Fruit fly (Drosophila melanogaster) whole organism, embryonic: ENCODE measurements around the gene Nca.

Source experiments
- Atf-2 ChIP-seq: fragments of 200-800 bp; sonication (Bioruptor generic); optimal IDR thresholded peaks from 2 replicates; lab custom pipeline; 2016; ENCODE audit warnings: missing biosample characterization, missing genetic modification characterization
- Awh ChIP-seq: fragments of 200-800 bp; sonication (Bioruptor generic); IDR thresholded peaks from 2 replicates; pipeline ENCODE4, ENCODE4 v1.3.6; 2022; ENCODE audit warnings: missing biosample characterization, missing genetic modification characterization
- BtbVII ChIP-seq: fragments of 200-800 bp; sonication (Bioruptor generic); optimal IDR thresholded peaks from 3 replicates; lab custom pipeline; 2017; ENCODE audit warnings: missing biosample characterization, mild to moderate bottlenecking, missing genetic modification characterization
- CG10321 ChIP-seq: fragments of 200-800 bp; sonication (Bioruptor generic); IDR thresholded peaks from 2 replicates; pipeline ENCODE4 v1.3.6; 2022; ENCODE audit warnings: missing biosample characterization, missing genetic modification characterization
- CG10543 ChIP-seq: fragments of 200-800 bp; sonication (Bioruptor generic); optimal IDR thresholded peaks from 3 replicates; lab custom pipeline; 2017; ENCODE audit warnings: missing biosample characterization, mild to moderate bottlenecking, missing genetic modification characterization, moderate library complexity
- CG10654 ChIP-seq: fragments of 200-800 bp; sonication (Bioruptor generic); optimal IDR thresholded peaks from 2 replicates; lab custom pipeline; 2016; ENCODE audit warnings: missing biosample characterization, missing genetic modification characterization
- CG11085 ChIP-seq: fragments of 200-800 bp; sonication (Bioruptor generic); IDR thresholded peaks from 2 replicates; pipeline ENCODE4 v1.3.6; 2022; ENCODE audit warnings: missing biosample characterization, missing genetic modification characterization
- CG12104 ChIP-seq: fragments of 200-800 bp; sonication (Bioruptor generic); optimal IDR thresholded peaks from 3 replicates; lab custom pipeline; 2016; ENCODE audit warnings: missing biosample characterization, missing genetic modification characterization
- CG14050 ChIP-seq: fragments of 200-800 bp; sonication (Bioruptor generic); IDR thresholded peaks from 3 replicates; pipeline ENCODE4 v1.3.6; 2022; ENCODE audit warnings: missing biosample characterization, missing genetic modification characterization
- CG14441 ChIP-seq: fragments of 200-800 bp; sonication (Bioruptor generic); IDR thresholded peaks from 2 replicates; pipeline ENCODE4 v1.3.6; 2022; ENCODE audit warnings: missing biosample characterization, missing genetic modification characterization
- CG15696 ChIP-seq: fragments of 200-800 bp; sonication (Bioruptor generic); optimal IDR thresholded peaks from 2 replicates; lab custom pipeline; 2019; ENCODE audit warnings: missing biosample characterization, mild to moderate bottlenecking, missing genetic modification characterization, moderate library complexity
- CG16813 ChIP-seq: fragments of 200-800 bp; sonication (Bioruptor generic); IDR thresholded peaks from 3 replicates; pipeline ENCODE4 v1.3.6; 2022; ENCODE audit warnings: missing biosample characterization, missing genetic modification characterization; ENCODE audit not compliant: partially characterized antibody
- CG16863 ChIP-seq: fragments of 200-800 bp; sonication (Bioruptor generic); optimal IDR thresholded peaks from 3 replicates; lab custom pipeline; 2016; ENCODE audit warnings: missing biosample characterization, missing genetic modification characterization
- CG3847 ChIP-seq: fragments of 200-800 bp; sonication (Bioruptor generic); IDR thresholded peaks from 2 replicates; pipeline ENCODE4 v1.3.6; 2022; ENCODE audit warnings: missing biosample characterization, missing genetic modification characterization
- CG4360 ChIP-seq: fragments of 200-800 bp; sonication (Bioruptor generic); IDR thresholded peaks from 2 replicates; pipeline ENCODE4 v1.3.6; 2022; ENCODE audit warnings: missing biosample characterization, missing genetic modification characterization
- CG6175 ChIP-seq: fragments of 200-800 bp; sonication (Bioruptor generic); IDR thresholded peaks from 3 replicates; pipeline ENCODE4 v1.3.6; 2022; ENCODE audit warnings: missing biosample characterization, missing genetic modification characterization
- CG6654 ChIP-seq: fragments of 200-800 bp; sonication (Bioruptor generic); optimal IDR thresholded peaks from 2 replicates; lab custom pipeline; 2017; ENCODE audit warnings: missing biosample characterization, mild to moderate bottlenecking, missing genetic modification characterization
- CG7745 ChIP-seq: fragments of 200-800 bp; sonication (Bioruptor generic); optimal IDR thresholded peaks from 2 replicates; lab custom pipeline; 2018; ENCODE audit warnings: missing biosample characterization, mild to moderate bottlenecking, missing genetic modification characterization, moderate library complexity
- CG7928 ChIP-seq: fragments of 200-800 bp; sonication (Bioruptor generic); optimal IDR thresholded peaks from 2 replicates; lab custom pipeline; 2017; ENCODE audit warnings: missing biosample characterization, mild to moderate bottlenecking, missing genetic modification characterization
- CG8290 ChIP-seq, 3 experiments: fragments of 200-800 bp; sonication (Bioruptor generic); optimal IDR thresholded peaks; 2 replicates each; lab custom pipeline; 2016 to 2019; ENCODE audit warnings: missing biosample characterization in 3 of 3, missing genetic modification characterization in 3 of 3, mild to moderate bottlenecking in 2 of 3, moderate library complexity in 1 of 3
- CG9437 ChIP-seq: fragments of 200-800 bp; sonication (Bioruptor generic); optimal IDR thresholded peaks from 2 replicates; lab custom pipeline; 2018; ENCODE audit warnings: missing biosample characterization, mild to moderate bottlenecking, missing genetic modification characterization
- CG9609 ChIP-seq: fragments of 200-800 bp; sonication (Bioruptor generic); optimal IDR thresholded peaks from 3 replicates; lab custom pipeline; 2016; ENCODE audit warnings: missing biosample characterization, missing genetic modification characterization
- Drgx ChIP-seq: fragments of 200-800 bp; sonication (Bioruptor generic); IDR thresholded peaks from 2 replicates; pipeline ENCODE4 v1.3.6; 2022; ENCODE audit warnings: missing biosample characterization, missing genetic modification characterization
- HLHmδ ChIP-seq: fragments of 200-800 bp; sonication (Bioruptor generic); optimal IDR thresholded peaks from 2 replicates; lab custom pipeline; 2018; ENCODE audit warnings: missing biosample characterization, mild to moderate bottlenecking, missing genetic modification characterization, moderate library complexity
- Hr3 ChIP-seq: fragments of 200-800 bp; sonication (Bioruptor generic); optimal IDR thresholded peaks from 3 replicates; lab custom pipeline; 2016; ENCODE audit warnings: missing biosample characterization, missing genetic modification characterization
- Med ChIP-seq: fragments of 200-800 bp; sonication (Bioruptor generic); peaks from one replicate; lab custom pipeline; 2016; ENCODE audit warnings: missing biosample characterization, missing genetic modification characterization, mild to moderate bottlenecking, inconsistent platforms, moderate library complexity
- Meics ChIP-seq: fragments of 200-800 bp; sonication (Bioruptor generic); optimal IDR thresholded peaks from 2 replicates; lab custom pipeline; 2017; ENCODE audit warnings: missing biosample characterization, mild to moderate bottlenecking, missing genetic modification characterization
- NC2β ChIP-seq: fragments of 200-800 bp; sonication (Bioruptor generic); optimal IDR thresholded peaks from 2 replicates; lab custom pipeline; 2016; ENCODE audit warnings: missing biosample characterization, missing genetic modification characterization
- Oaz ChIP-seq: fragments of 200-800 bp; sonication (Bioruptor generic); IDR thresholded peaks from 2 replicates; pipeline ENCODE4 v1.3.6; 2022; ENCODE audit warnings: missing biosample characterization, missing genetic modification characterization
- Scr ChIP-seq: fragments of 200-800 bp; sonication (Bioruptor generic); IDR thresholded peaks from 2 replicates; pipeline ENCODE4 v1.3.6; 2022; ENCODE audit warnings: missing biosample characterization, missing genetic modification characterization; ENCODE audit not compliant: partially characterized antibody
- Usf ChIP-seq: fragments of 200-800 bp; sonication (Bioruptor generic); optimal IDR thresholded peaks from 2 replicates; lab custom pipeline; 2017; ENCODE audit warnings: missing genotype, missing biosample characterization, missing genetic modification characterization
- abd-A ChIP-seq: fragments of 200-800 bp; sonication (Bioruptor generic); optimal IDR thresholded peaks from 3 replicates; lab custom pipeline; 2019; ENCODE audit warnings: missing biosample characterization, mild to moderate bottlenecking, missing genetic modification characterization, moderate library complexity
- amos ChIP-seq: fragments of 200-800 bp; sonication (Bioruptor generic); IDR thresholded peaks from 2 replicates; pipeline ENCODE4 v1.3.6; 2022; ENCODE audit warnings: missing biosample characterization, missing genetic modification characterization; ENCODE audit not compliant: partially characterized antibody
- bigmax ChIP-seq: fragments of 200-800 bp; sonication (Bioruptor generic); optimal IDR thresholded peaks from 2 replicates; lab custom pipeline; 2018; ENCODE audit warnings: missing biosample characterization, mild to moderate bottlenecking, missing genetic modification characterization
- br ChIP-seq: fragments of >200 bp; optimal IDR thresholded peaks from 2 replicates; lab custom pipeline; 2017
- croc ChIP-seq: fragments of 200-800 bp; sonication (Bioruptor generic); conservative IDR thresholded peaks from 3 replicates; pipeline ENCODE4 v1.3.6; 2022; ENCODE audit warnings: missing biosample characterization, missing genetic modification characterization
- dmrt11E ChIP-seq: fragments of 200-800 bp; sonication (Bioruptor generic); optimal IDR thresholded peaks from 3 replicates; lab custom pipeline; 2018; ENCODE audit warnings: missing biosample characterization, mild to moderate bottlenecking, missing genetic modification characterization, moderate library complexity
- ems ChIP-seq: fragments of 200-800 bp; sonication (Bioruptor generic); optimal IDR thresholded peaks from 3 replicates; lab custom pipeline; 2016; ENCODE audit warnings: missing biosample characterization, missing genetic modification characterization
- eve ChIP-seq, 2 experiments: fragments of >200 bp; optimal IDR thresholded peaks; 2 replicates each; lab custom pipeline; 2017; ENCODE audit warnings: missing biosample characterization in 2 of 2, missing genetic modification characterization in 2 of 2
- exex ChIP-seq: fragments of 200-800 bp; sonication (Bioruptor generic); optimal IDR thresholded peaks from 4 replicates; lab custom pipeline; 2018; ENCODE audit warnings: missing biosample characterization, mild to moderate bottlenecking, missing genetic modification characterization, moderate library complexity
- grn ChIP-seq: fragments of 200-800 bp; sonication (Bioruptor generic); optimal IDR thresholded peaks from 3 replicates; lab custom pipeline; 2017; ENCODE audit warnings: missing biosample characterization, missing genetic modification characterization
- gsb-n ChIP-seq: fragments of 200-800 bp; sonication (Bioruptor generic); optimal IDR thresholded peaks from 3 replicates; lab custom pipeline; 2018; ENCODE audit warnings: missing biosample characterization, mild to moderate bottlenecking, missing genetic modification characterization
- ken ChIP-seq: fragments of 200-800 bp; sonication (Bioruptor generic); IDR thresholded peaks from 3 replicates; pipeline ENCODE4 v1.3.6; 2022; ENCODE audit warnings: missing biosample characterization, missing genetic modification characterization
- nau ChIP-seq: fragments of 200-800 bp; sonication (Bioruptor generic); optimal IDR thresholded peaks from 3 replicates; lab custom pipeline; 2017; ENCODE audit warnings: missing biosample characterization, mild to moderate bottlenecking, missing genetic modification characterization, missing genetic modification reagents
- ranshi ChIP-seq: fragments of 200-800 bp; sonication (Bioruptor generic); IDR thresholded peaks from 2 replicates; pipeline ENCODE4 v1.3.6; 2022; ENCODE audit warnings: missing biosample characterization, missing genetic modification characterization
- ro ChIP-seq: fragments of 200-800 bp; sonication (Bioruptor generic); IDR thresholded peaks from 2 replicates; pipeline ENCODE4 v1.3.6; 2022; ENCODE audit warnings: missing biosample characterization, missing genetic modification characterization
- run ChIP-seq: fragments of 200-800 bp; sonication (Bioruptor generic); optimal IDR thresholded peaks from 3 replicates; lab custom pipeline; 2018; ENCODE audit warnings: missing biosample characterization, mild to moderate bottlenecking, missing genetic modification characterization
- tup ChIP-seq: fragments of 200-800 bp; sonication (Bioruptor generic); optimal IDR thresholded peaks from 2 replicates; lab custom pipeline; 2016; ENCODE audit warnings: missing biosample characterization, mild to moderate bottlenecking, missing genetic modification characterization, moderate library complexity
- wdn ChIP-seq: fragments of 200-800 bp; sonication (Bioruptor generic); IDR thresholded peaks from 2 replicates; pipeline ENCODE4 v1.3.6; 2022; ENCODE audit warnings: missing biosample characterization, missing genetic modification characterization

Nca gene

dm6 chr3L:20002482-20003234, 11.0 kb downstream of the Nca start, which contains the start of gene CG7668 (continued):
- peak; percentile 90 for TF ChIP-seq Drgx (GFP tag; lab: Robert Waterston, UW)
- TF ChIP-seq dmrt11E (tag; lab: Kevin White, UChicago) = peak; percentile 92
- TF ChIP-seq wdn = peak; percentile 86; the same call in 1 of the 2 replicates
- peak; percentile 71 for TF ChIP-seq exex (tag; lab: Kevin White, UChicago)
- TF ChIP-seq CG12104 (GFP tag; lab: Kevin White, UChicago) = peak; percentile 78
- TF ChIP-seq Med (GFP tag; lab: Kevin White, UChicago) = peak; percentile 97
- peak in 1 of 2 experiments; percentile 69 for TF ChIP-seq eve (GFP tag; optimal IDR thresholded peaks at IDR 0.05; lab: Kevin White, UChicago)
- peak; percentile 84 for TF ChIP-seq ems (GFP tag; lab: Kevin White, UChicago)
- TF ChIP-seq nau = peak; percentile 78
- TF ChIP-seq tup (GFP tag; lab: Kevin White, UChicago) = peak; percentile 23
- TF ChIP-seq CG6654 (GFP tag; lab: Kevin White, UChicago) = peak; percentile 67
- peak; percentile 75 for TF ChIP-seq CG9437 (GFP tag; lab: Kevin White, UChicago)
- peak; percentile 91 for TF ChIP-seq Meics (GFP tag; lab: Kevin White, UChicago)
- TF ChIP-seq CG7745 = no peak
- TF ChIP-seq grn (GFP tag; lab: Kevin White, UChicago) = peak; percentile 28
- peak; percentile 86 for TF ChIP-seq CG3847 (GFP tag; lab: Robert Waterston, UW)
- TF ChIP-seq CG8290 (GFP tag; optimal IDR thresholded peaks at IDR 0.05; lab: Kevin White, UChicago) = peak; percentile 85
- TF ChIP-seq CG8290 (tag; optimal IDR thresholded peaks at IDR 0.05; lab: Kevin White, UChicago) = peak in 1 of 2 experiments; percentile 90
- TF ChIP-seq CG10654 (GFP tag; lab: Kevin White, UChicago) = peak; percentile 84
- TF ChIP-seq amos = no peak
- TF ChIP-seq CG7928 = peak; percentile 50
- TF ChIP-seq NC2β = peak; percentile 88
- TF ChIP-seq BtbVII (GFP tag; lab: Kevin White, UChicago) = peak; percentile 87
- TF ChIP-seq Usf (GFP tag; lab: Kevin White, UChicago) = peak; percentile 63
- peak; percentile 43; the same call in 1 of the 2 replicates for TF ChIP-seq CG10321 (GFP tag; lab: Robert Waterston, UW)
- peak; percentile 86 for TF ChIP-seq CG11085
- peak; percentile 85 for TF ChIP-seq CG15696 (tag; lab: Kevin White, UChicago)
- TF ChIP-seq bigmax (GFP tag; lab: Kevin White, UChicago) = no peak
- TF ChIP-seq CG9609 (GFP tag; lab: Kevin White, UChicago) = peak; percentile 74
- peak; percentile 62; the same call in 2 of the 3 replicates for TF ChIP-seq CG6175 (GFP tag; lab: Robert Waterston, UW)
- peak; percentile 79 for TF ChIP-seq Atf-2 (GFP tag; lab: Kevin White, UChicago)
- TF ChIP-seq br = no peak
- TF ChIP-seq ro (GFP tag; lab: Robert Waterston, UW) = no peak
- peak; percentile 84; the same call in 1 of the 2 replicates for TF ChIP-seq Oaz
- 0 out of 3 replicates have a peak, but pooled peaks have one; percentile 6 for TF ChIP-seq CG16813
- TF ChIP-seq Awh (GFP tag; lab: Robert Waterston, UW) = no peak
- TF ChIP-seq CG16863 (GFP tag; lab: Kevin White, UChicago) = peak; percentile 88
- TF ChIP-seq CG10543 (GFP tag; lab: Kevin White, UChicago) = peak; percentile 87
- TF ChIP-seq run (tag; lab: Kevin White, UChicago) = peak; percentile 85
- peak; percentile 91 for TF ChIP-seq CG14441
- peak; percentile 9; the same call in 1 of the 2 replicates for TF ChIP-seq Scr (GFP tag; lab: Robert Waterston, UW)
- TF ChIP-seq ranshi (GFP tag; lab: Robert Waterston, UW) = peak; percentile 91; the same call in 1 of the 2 replicates
- TF ChIP-seq abd-A (tag; lab: Kevin White, UChicago) = peak; percentile 76
- peak; percentile 74 for TF ChIP-seq croc (GFP tag; lab: Robert Waterston, UW)
- peak; percentile 91; the same call in 2 of the 3 replicates for TF ChIP-seq ken (GFP tag; lab: Robert Waterston, UW)
- TF ChIP-seq CG14050 (GFP tag; lab: Robert Waterston, UW) = peak; percentile 89
- peak; percentile 81 for TF ChIP-seq Hr3 (GFP tag; lab: Kevin White, UChicago)
- TF ChIP-seq CG4360 (GFP tag; lab: Robert Waterston, UW) = peak; percentile 64
- no peak for TF ChIP-seq HLHmδ
- peak; percentile 87 for TF ChIP-seq gsb-n
